Worm (Caenorhabditis elegans): ENCODE results near the gene K09E4.3.

DNA sequence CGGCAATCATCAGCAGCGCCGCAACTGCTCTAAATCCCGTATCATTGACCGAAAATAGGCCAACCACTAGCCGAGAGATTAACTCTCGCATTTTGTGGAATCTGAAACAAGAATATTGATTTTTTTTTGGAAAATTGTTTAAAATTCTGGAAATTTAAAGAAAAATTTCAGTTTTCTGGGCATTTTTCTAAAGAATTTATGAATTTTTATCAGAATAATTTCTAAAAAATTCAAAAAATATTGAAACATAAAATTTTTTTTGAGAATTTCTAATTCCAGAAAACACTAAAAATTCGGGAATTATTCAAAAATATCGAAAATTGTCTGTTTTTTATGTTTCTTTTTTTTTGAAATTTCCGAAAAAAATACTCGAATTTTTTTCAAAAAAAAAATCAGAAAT lies 6.0 kb upstream of the K09E4.3 start, which contains the start of gene algn-3:
- TF ChIP-seq fkh-10 (GFP tag; optimal IDR thresholded peaks at IDR 0.05), result no peak
- TF ChIP-seq irx-1 (tag; optimal IDR thresholded peaks at IDR 0.05), result no peak
- TF ChIP-seq egl-13 (tag; optimal IDR thresholded peaks at IDR 0.05), result no peak
